Worm (Caenorhabditis elegans): Measurements from ENCODE around the gene C31G12.4.

Gene C31G12.4

DNA sequence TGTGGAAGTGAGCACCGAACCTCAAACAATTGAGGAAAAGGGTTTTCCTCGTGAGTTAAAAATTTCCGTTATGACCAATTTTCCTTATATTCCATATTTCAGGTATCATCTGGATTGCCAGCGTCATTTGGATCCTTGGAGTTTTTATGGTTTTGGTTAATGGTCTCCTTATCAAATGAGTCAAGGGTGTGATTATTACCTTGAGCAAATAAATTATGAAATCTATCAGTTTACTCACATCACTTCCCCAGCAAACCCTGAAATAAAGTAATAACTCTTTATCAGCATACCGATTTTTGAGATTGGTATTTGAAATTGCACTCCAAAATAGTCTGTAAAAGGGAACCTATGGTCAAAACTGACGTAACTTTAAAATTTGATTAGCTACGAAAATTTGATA lies 34.1 kb downstream of the C31G12.4 start:
- TF ChIP-seq F13C5.2 (tag; optimal IDR thresholded peaks at IDR 0.05) (no peak), flt-1 (GFP tag; IDR thresholded peaks at IDR 0.05) (no peak), B0310.2 (tag; optimal IDR thresholded peaks at IDR 0.05) (no peak), hnd-1 (tag; optimal IDR thresholded peaks at IDR 0.05) (no peak), tra-4 (tag; optimal IDR thresholded peaks at IDR 0.05) (no peak)

DNA sequence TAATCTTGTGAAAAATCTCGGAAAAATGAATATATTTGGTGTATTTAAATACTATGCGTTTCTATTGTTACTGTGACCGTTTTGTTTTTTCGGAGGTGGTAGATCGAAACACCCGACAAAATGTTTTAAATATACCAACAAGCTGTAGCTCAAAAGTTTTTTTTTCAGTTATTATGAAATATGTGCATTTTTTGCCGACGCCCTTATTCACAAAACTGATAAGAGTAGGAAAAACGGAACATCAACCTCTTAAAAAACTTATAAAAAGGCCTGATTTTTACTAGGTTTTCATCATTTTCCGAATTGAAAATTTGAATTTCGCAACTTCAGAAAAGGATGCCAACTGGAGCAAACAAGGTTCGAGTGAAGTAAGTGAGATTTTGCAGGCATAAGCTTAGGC lies 35.1 kb downstream of the C31G12.4 start, which contains the start of gene Y37H2A.14:
Gene Y37H2A.14, plus strand, starts transcription at position 301 of the 400 bp plus-strand sequence.
- TF ChIP-seq ceh-36 (tag; optimal IDR thresholded peaks at IDR 0.05) (no peak), flt-1 (GFP tag; IDR thresholded peaks at IDR 0.05) (no peak), sea-1 (GFP tag; conservative IDR thresholded peaks at IDR 0.05) (no peak)

DNA sequence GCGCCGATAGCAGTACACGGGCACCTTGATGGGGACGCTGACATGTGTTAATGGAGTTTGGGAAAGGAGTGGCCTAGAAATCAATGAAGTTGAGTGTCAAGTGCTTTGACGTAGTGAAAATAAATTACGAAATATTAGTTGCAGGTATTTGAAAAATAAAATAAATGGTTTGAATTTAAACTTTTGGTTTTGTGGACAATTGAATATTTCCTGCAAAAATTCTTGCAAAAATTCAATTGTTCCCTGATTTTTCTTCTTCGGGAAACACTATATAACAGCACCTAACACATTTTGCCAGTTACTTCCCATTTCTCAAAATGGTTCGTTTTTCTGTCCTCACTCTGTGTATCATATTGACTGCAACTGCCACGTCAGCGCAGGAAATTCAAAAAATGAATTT lies 36.0 kb downstream of the C31G12.4 start, which contains the start of gene Y37H2A.13:
Gene Y37H2A.13, plus strand, starts transcription at position 301 of the 400 bp plus-strand sequence.
- TF ChIP-seq tbx-37 (GFP tag; conservative IDR thresholded peaks at IDR 0.05) (no peak), pes-1 (GFP tag; IDR thresholded peaks at IDR 0.05) (no peak), hmg-4 (GFP tag; optimal IDR thresholded peaks at IDR 0.05) (no peak), tra-4 (tag; optimal IDR thresholded peaks at IDR 0.05) (no peak), scrt-1 (GFP tag; IDR thresholded peaks at IDR 0.05) (no peak), ama-1 (optimal IDR thresholded peaks at IDR 0.05) (no peak), aly-1 (tag; optimal IDR thresholded peaks at IDR 0.05) (no peak), ceh-13 (GFP tag; optimal IDR thresholded peaks at IDR 0.05) (no peak), flt-1 (GFP tag; IDR thresholded peaks at IDR 0.05) (no peak), hmbx-1 (tag; optimal IDR thresholded peaks at IDR 0.05) (no peak), hnd-1 (tag; optimal IDR thresholded peaks at IDR 0.05) (no peak), ceh-36 (tag; optimal IDR thresholded peaks at IDR 0.05) (no peak)

DNA sequence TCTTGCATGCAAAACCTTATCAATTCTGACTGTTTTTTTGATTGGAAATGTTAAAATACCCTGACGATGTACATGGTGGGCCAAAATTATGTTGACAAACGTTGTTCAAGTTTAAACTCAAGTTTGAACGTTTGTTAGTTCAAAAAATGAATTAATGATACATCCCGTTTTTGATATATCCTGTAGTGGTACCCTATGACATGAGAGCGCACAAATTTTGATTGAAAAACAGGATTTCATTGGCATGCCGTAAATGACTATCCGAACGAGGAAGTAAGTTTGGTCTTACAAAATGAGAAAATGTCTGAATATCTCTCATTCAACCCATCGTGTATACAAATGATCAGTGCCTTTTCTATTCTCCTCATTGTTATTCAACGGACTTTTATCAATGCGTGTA lies 37.4 kb downstream of the C31G12.4 start, which contains the start of gene Y37H2A.11:
Gene Y37H2A.11, plus strand, starts transcription at position 301 of the 400 bp plus-strand sequence.
- TF ChIP-seq ama-1 (optimal IDR thresholded peaks at IDR 0.05) (no peak), hmg-4 (GFP tag; optimal IDR thresholded peaks at IDR 0.05) (no peak), B0310.2 (tag; optimal IDR thresholded peaks at IDR 0.05) (no peak), hmbx-1 (tag; optimal IDR thresholded peaks at IDR 0.05) (no peak), F13C5.2 (tag; optimal IDR thresholded peaks at IDR 0.05) (no peak), tbx-37 (GFP tag; conservative IDR thresholded peaks at IDR 0.05) (no peak), tra-4 (tag; optimal IDR thresholded peaks at IDR 0.05) (no peak), ets-7 (tag; optimal IDR thresholded peaks at IDR 0.05) (no peak), hnd-1 (tag; optimal IDR thresholded peaks at IDR 0.05) (no peak), ceh-36 (tag; optimal IDR thresholded peaks at IDR 0.05) (no peak), tbx-11 (GFP tag; IDR thresholded peaks at IDR 0.05) (no peak), ceh-13 (GFP tag; optimal IDR thresholded peaks at IDR 0.05) (no peak), scrt-1 (GFP tag; IDR thresholded peaks at IDR 0.05) (no peak), sea-1 (GFP tag; conservative IDR thresholded peaks at IDR 0.05) (no peak), pes-1 (GFP tag; IDR thresholded peaks at IDR 0.05) (no peak), aly-1 (tag; optimal IDR thresholded peaks at IDR 0.05) (no peak)

DNA sequence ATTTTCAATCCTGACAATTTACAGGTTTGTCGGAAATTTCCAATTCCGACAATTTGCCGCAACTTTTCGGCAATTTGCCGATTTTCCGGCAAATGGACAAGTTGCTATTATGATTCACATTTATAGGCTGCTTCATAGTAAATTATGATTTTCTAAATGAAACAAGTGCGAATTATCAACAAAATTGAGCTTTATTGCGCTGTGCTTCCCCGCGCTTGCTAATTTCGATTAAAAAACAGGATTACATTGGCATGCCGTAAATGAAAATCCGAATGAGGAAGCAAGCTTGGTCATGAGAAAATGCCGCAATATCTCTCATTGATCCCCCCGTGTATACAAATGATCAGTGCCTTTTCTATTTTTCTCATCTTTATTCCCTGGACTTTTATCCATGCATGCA lies 39.9 kb downstream of the C31G12.4 start, which contains the start of gene Y37H2A.10:
Gene Y37H2A.10, plus strand, starts transcription at position 301 of the 400 bp plus-strand sequence.
- no peak for TF ChIP-seq flt-1 (GFP tag; IDR thresholded peaks at IDR 0.05)
- TF ChIP-seq ets-7 (tag; optimal IDR thresholded peaks at IDR 0.05): no peak
- no peak for TF ChIP-seq ceh-36 (tag; optimal IDR thresholded peaks at IDR 0.05)
- TF ChIP-seq B0310.2 (tag; optimal IDR thresholded peaks at IDR 0.05): no peak
- no peak for TF ChIP-seq tbx-37 (GFP tag; conservative IDR thresholded peaks at IDR 0.05)

DNA sequence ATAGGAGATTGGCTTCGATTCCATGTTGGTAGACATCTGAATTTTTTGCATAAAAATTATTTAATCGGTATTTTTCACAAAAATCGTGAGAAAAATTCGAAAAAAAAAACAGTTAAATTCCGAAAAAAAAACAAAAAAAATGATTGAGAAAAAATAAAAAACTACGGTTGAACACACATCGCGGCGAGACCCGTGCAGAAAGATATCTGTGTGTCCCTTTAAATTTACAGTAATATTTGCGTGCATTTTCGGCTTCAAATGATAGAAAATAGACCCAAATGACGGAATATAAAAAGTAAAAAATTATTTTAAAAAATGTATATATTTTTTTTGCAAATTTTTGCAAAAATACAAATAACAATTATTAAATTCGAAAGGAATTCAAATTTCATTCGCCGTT lies 40.9 kb downstream of the C31G12.4 start:
- TF ChIP-seq F13C5.2 (tag; optimal IDR thresholded peaks at IDR 0.05) (no peak), tbx-37 (GFP tag; conservative IDR thresholded peaks at IDR 0.05) (no peak), ets-7 (tag; optimal IDR thresholded peaks at IDR 0.05) (no peak), aly-1 (tag; optimal IDR thresholded peaks at IDR 0.05) (no peak), tbx-11 (GFP tag; IDR thresholded peaks at IDR 0.05) (no peak), ceh-36 (tag; optimal IDR thresholded peaks at IDR 0.05) (no peak)

DNA sequence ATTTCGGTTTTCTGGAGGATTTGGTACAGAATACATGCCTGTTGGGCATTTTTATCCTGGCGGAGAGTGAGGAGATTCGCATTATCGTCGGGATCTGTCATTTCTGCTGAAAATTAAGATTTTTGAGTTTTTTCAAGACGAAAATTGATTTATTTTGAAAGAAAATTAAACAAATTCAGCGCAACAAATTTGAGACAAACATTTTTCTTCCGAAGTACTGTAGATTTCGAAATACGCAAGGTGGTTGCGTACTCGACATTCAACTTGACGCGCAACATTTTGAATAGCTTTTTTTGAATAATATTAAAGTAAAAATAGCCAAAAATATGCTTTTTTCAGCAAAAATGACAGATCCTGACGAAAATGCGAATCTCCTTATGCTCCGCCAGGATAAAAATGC lies 44.2 kb downstream of the C31G12.4 start, which contains the start of gene Y37H2A.7:
Gene Y37H2A.7, minus strand, starts transcription at position 101 of the 400 bp plus-strand sequence.
- no peak for TF ChIP-seq sea-1 (GFP tag; conservative IDR thresholded peaks at IDR 0.05)
- TF ChIP-seq scrt-1 (GFP tag; IDR thresholded peaks at IDR 0.05): no peak
- TF ChIP-seq tbx-37 (GFP tag; conservative IDR thresholded peaks at IDR 0.05): no peak
- TF ChIP-seq hnd-1 (tag; optimal IDR thresholded peaks at IDR 0.05): no peak
- no peak for TF ChIP-seq tra-4 (tag; optimal IDR thresholded peaks at IDR 0.05)
- no peak for TF ChIP-seq hmbx-1 (tag; optimal IDR thresholded peaks at IDR 0.05)
- no peak for TF ChIP-seq hmg-4 (GFP tag; optimal IDR thresholded peaks at IDR 0.05)
- no peak for TF ChIP-seq aly-1 (tag; optimal IDR thresholded peaks at IDR 0.05)
- TF ChIP-seq tbx-11 (GFP tag; IDR thresholded peaks at IDR 0.05): no peak
- no peak for TF ChIP-seq pes-1 (GFP tag; IDR thresholded peaks at IDR 0.05)
- no peak for TF ChIP-seq ceh-36 (tag; optimal IDR thresholded peaks at IDR 0.05)
- no peak for TF ChIP-seq F13C5.2 (tag; optimal IDR thresholded peaks at IDR 0.05)

DNA sequence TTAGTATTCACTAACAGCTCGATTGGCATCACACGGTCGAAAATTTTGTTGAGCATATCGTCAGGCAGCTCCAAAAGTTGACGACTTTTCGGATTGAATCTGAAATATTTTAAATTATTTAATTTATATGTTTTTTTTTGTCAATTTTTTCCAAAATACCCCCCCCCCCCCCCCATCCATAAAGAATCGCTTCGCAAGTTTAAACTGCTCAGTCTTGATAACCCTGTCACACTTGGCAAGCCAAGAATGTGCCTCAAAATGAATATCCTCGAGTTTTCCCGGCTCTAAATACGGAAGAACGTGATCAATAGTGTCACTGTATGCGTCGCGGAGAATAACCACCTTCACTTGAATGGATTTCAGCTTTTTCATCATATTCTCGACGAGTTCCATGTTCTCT lies 45.4 kb downstream of the C31G12.4 start, which contains the start of gene Y37H2A.18:
Gene Y37H2A.18, minus strand, starts transcription at position 101 of the 400 bp plus-strand sequence.
- TF ChIP-seq ceh-36 (tag; optimal IDR thresholded peaks at IDR 0.05): no peak
- TF ChIP-seq tbx-37 (GFP tag; conservative IDR thresholded peaks at IDR 0.05): no peak
- TF ChIP-seq aly-1 (tag; optimal IDR thresholded peaks at IDR 0.05): no peak
- no peak for TF ChIP-seq hmbx-1 (tag; optimal IDR thresholded peaks at IDR 0.05)
- TF ChIP-seq F13C5.2 (tag; optimal IDR thresholded peaks at IDR 0.05): no peak
- TF ChIP-seq tbx-11 (GFP tag; IDR thresholded peaks at IDR 0.05): no peak
- TF ChIP-seq scrt-1 (GFP tag; IDR thresholded peaks at IDR 0.05): no peak
